Fruit fly (Drosophila melanogaster): ENCODE measurements around the gene Ir94c.

DNA sequence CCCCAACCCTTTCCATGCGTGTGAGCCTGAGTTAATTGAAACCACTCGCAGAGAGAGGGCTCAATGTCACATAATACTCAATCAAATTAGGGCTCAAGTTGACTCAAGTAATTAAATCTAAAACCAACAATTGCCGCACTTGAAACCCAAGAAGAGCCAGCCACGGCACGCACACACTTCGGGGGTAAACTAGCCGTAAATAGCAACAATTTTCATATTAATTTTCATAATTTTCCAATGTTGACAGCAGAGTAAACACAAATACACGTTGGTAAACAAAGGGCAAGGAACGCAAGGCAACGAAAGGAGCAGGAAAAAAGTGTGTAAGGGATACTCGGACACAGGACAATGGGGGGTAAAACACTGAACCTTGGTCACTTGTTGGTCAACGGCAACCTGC lies 28.2 kb upstream of the Ir94c start:
- TF ChIP-seq Sox102F (GFP tag; optimal IDR thresholded peaks at IDR 0.05) (no peak), CG3032 (tag; optimal IDR thresholded peaks at IDR 0.05) (no peak)
